Worm (Caenorhabditis elegans): Measurements from ENCODE around the gene ZK757.2.

ZK757.2 gene

ce11 chrIII:9826005-9826404 is 52.7 kb downstream of the ZK757.2 start (continued):
- TF ChIP-seq elt-3 (tag; optimal IDR thresholded peaks at IDR 0.05), result no peak
- TF ChIP-seq R02D3.7 (tag; optimal IDR thresholded peaks at IDR 0.05), result no peak

DNA sequence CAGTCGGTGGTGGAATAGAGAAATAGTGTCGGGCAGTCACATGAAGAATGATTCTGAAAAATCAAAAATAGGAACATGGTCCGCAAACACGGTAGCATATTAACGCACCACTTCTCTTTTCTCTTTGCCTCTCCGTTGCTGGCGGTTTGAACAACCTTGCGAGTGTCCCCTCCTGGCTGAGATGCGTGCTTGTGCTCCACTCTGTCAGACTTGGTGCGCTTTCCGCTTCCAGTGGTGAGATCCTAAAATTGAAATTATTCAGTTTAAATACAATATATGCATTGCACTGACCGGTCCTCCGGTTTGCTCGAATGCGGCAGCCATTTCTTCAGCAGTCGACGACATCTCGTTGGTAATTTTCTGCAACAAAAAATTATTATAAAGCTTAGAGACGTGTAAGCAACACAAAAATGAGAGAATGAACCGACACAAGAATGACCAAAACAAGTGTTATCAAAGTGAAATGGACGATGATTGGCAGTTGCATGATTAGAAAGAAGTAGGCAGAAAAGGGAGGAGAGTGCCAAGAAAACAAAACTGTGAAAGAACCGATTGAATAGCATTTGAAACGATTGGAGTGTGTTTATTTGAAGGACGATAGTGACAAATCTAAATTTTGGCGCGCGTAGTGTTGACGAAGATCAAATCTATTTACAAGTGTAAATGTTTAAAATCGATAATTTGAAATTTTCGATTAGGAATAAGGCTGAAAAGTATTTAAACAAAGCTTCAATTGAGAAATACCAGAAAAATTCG is 53.5 kb downstream of the ZK757.2 start, which contains the start of gene ZK632.9:
TSS of gene ZK632.9 (minus strand) at position 360 of the 756 bp plus-strand sequence.
- TF ChIP-seq nhr-21 (tag; optimal IDR thresholded peaks at IDR 0.05) (peak; percentile 8), nhr-23 (tag; optimal IDR thresholded peaks at IDR 0.05) (no peak), nhr-25 (tag; optimal IDR thresholded peaks at IDR 0.05) (no peak), unc-39 (tag; optimal IDR thresholded peaks at IDR 0.05) (no peak), Y55F3AM.14 (GFP tag; optimal IDR thresholded peaks at IDR 0.05) (peak; percentile 9), nhr-10 (tag; optimal IDR thresholded peaks at IDR 0.05) (peak; percentile 7), skn-1 (tag; optimal IDR thresholded peaks at IDR 0.05) (peak; percentile 34), nhr-129 (tag; optimal IDR thresholded peaks at IDR 0.05) (peak; percentile 32), fos-1 (tag; optimal IDR thresholded peaks at IDR 0.05) (peak; percentile 35), zag-1 (tag; optimal IDR thresholded peaks at IDR 0.05) (no peak), unc-55 (GFP tag; optimal IDR thresholded peaks at IDR 0.05) (peak; percentile 11), nhr-12 (tag; optimal IDR thresholded peaks at IDR 0.05) (no peak)

DNA sequence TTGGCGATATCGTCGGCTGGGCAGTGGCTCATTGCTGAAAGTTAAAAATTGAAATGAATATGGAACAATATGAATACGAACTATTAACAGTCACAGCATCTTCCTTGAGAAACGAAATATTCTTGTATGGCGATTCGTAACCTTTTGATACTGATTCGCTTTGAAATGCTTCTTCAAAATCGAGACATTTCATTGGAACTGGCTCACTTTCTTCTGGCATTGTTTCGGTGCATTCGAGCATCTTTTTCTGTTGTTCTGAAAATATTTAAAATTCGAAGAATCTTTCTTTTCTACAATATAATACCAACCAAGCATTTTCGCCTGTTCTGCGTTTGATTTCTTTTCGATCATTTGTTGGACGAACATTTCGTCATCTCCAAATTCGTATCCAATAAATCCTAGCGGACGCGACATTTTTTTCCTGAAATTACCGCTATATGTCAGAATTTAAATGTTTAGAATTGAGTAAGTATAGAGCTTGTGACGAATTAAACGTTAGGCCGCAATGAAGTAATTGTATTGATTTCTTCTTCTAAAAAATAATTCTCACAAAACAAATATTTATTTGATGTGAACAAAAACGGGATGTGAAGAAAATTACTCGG is 54.3 kb downstream of the ZK757.2 start, which contains the start of gene lin-52:
TSS of gene lin-52 (minus strand) at position 421 of the 605 bp plus-strand sequence.
- no peak for TF ChIP-seq C34F6.9 (tag; optimal IDR thresholded peaks at IDR 0.05)
- peak; percentile 78 for TF ChIP-seq ztf-4 (tag; optimal IDR thresholded peaks at IDR 0.05)
- no peak for TF ChIP-seq egl-27 (tag; optimal IDR thresholded peaks at IDR 0.05)
- TF ChIP-seq Y55F3AM.14 (GFP tag; optimal IDR thresholded peaks at IDR 0.05), result no peak
- peak; percentile 67 for TF ChIP-seq ama-1 (optimal IDR thresholded peaks at IDR 0.05)
- no peak for TF ChIP-seq dmd-4 (tag; optimal IDR thresholded peaks at IDR 0.05)
- TF ChIP-seq unc-55 (GFP tag; optimal IDR thresholded peaks at IDR 0.05), result no peak
- peak in 1 of 2 experiments; percentile 32 for TF ChIP-seq lsy-2 (tag; optimal IDR thresholded peaks at IDR 0.05)
- TF ChIP-seq lin-13 (GFP tag; optimal IDR thresholded peaks at IDR 0.05), result peak; percentile 11
- TF ChIP-seq nhr-25 (tag; optimal IDR thresholded peaks at IDR 0.05), result peak; percentile 2
- TF ChIP-seq sma-3 (GFP tag; optimal IDR thresholded peaks at IDR 0.05), result peak; percentile 40
- TF ChIP-seq nhr-23 (tag; optimal IDR thresholded peaks at IDR 0.05), result no peak
- TF ChIP-seq nhr-237 (tag; optimal IDR thresholded peaks at IDR 0.05), result no peak
- no peak for TF ChIP-seq snpc-4 (tag; optimal IDR thresholded peaks at IDR 0.05)
- peak; percentile 18 for TF ChIP-seq crh-2 (tag; optimal IDR thresholded peaks at IDR 0.05)
